Worm (Caenorhabditis elegans) whole organism, mixed stage, embryonic: Measurements from ENCODE around the gene R10E11.6.

Experiments used
- ceh-83 ChIP-seq: fragments of 200-800 bp; sonication (Bioruptor generic); optimal IDR thresholded peaks from 2 replicates; lab custom pipeline; 2018; ENCODE audit warnings: mild to moderate bottlenecking, missing genetic modification characterization, missing compliant biosample characterization
- ces-1 ChIP-seq: fragments of 150-350 bp; optimal IDR thresholded peaks from 2 replicates; lab custom pipeline; 2014; ENCODE audit warnings: missing biosample characterization, missing genetic modification reagents, missing genetic modification characterization
- ham-2 ChIP-seq: fragments of 200-800 bp; sonication (Bioruptor generic); optimal IDR thresholded peaks from 2 replicates; lab custom pipeline; 2018; ENCODE audit warnings: mild to moderate bottlenecking, missing genetic modification characterization, missing compliant biosample characterization
- lsy-2 ChIP-seq: fragments of 150-350 bp; optimal IDR thresholded peaks from 2 replicates; lab custom pipeline; 2014; ENCODE audit warnings: missing biosample characterization, missing genetic modification characterization

ce11 chrIII:9738954-9739353 lies 43.9 kb upstream of the R10E11.6 start, which contains the start of gene hlh-4:
- TF ChIP-seq ham-2 (GFP tag; lab: Kevin White, UChicago) (no peak), ceh-83 (GFP tag; lab: Kevin White, UChicago) (no peak), lsy-2 (tag; lab: Kevin White, UChicago) (no peak), ces-1 (no peak)
